Fruit fly (Drosophila melanogaster) whole organism, embryonic: ENCODE data around the gene CG13123.
A peak's percentile ranks its signal among the peaks of the same experiment; 100 is the strongest.

Experiments used
- ATbp ChIP-seq: fragments of 200-800 bp; sonication (Bioruptor generic); optimal IDR thresholded peaks from 2 replicates; lab custom pipeline; 2017; ENCODE audit warnings: missing biosample characterization, mild to moderate bottlenecking, missing genetic modification characterization, missing genetic modification reagents
- Bteb2 ChIP-seq: fragments of 200-800 bp; sonication (Bioruptor generic); optimal IDR thresholded peaks from 2 replicates; lab custom pipeline; 2016; ENCODE audit warnings: missing biosample characterization, missing genetic modification characterization
- CG10321 ChIP-seq: fragments of 200-800 bp; sonication (Bioruptor generic); IDR thresholded peaks from 2 replicates; pipeline ENCODE4 v1.3.6; 2022; ENCODE audit warnings: missing biosample characterization, missing genetic modification characterization
- CG11085 ChIP-seq: fragments of 200-800 bp; sonication (Bioruptor generic); IDR thresholded peaks from 2 replicates; pipeline ENCODE4 v1.3.6; 2022; ENCODE audit warnings: missing biosample characterization, missing genetic modification characterization
- CG11398 ChIP-seq: fragments of 200-800 bp; sonication (Bioruptor generic); optimal IDR thresholded peaks from 2 replicates; lab custom pipeline; 2016; ENCODE audit warnings: missing biosample characterization, missing genetic modification characterization
- CG12071 ChIP-seq: fragments of 200-800 bp; sonication (Bioruptor generic); optimal IDR thresholded peaks from 3 replicates; lab custom pipeline; 2018; ENCODE audit warnings: missing biosample characterization, mild to moderate bottlenecking, missing genetic modification characterization
- CG14441 ChIP-seq: fragments of 200-800 bp; sonication (Bioruptor generic); IDR thresholded peaks from 2 replicates; pipeline ENCODE4 v1.3.6; 2022; ENCODE audit warnings: missing biosample characterization, missing genetic modification characterization
- CG1647 ChIP-seq: fragments of 200-800 bp; sonication (Bioruptor generic); optimal IDR thresholded peaks from 3 replicates; lab custom pipeline; 2016; ENCODE audit warnings: missing biosample characterization, missing genetic modification characterization
- CG16863 ChIP-seq: fragments of 200-800 bp; sonication (Bioruptor generic); optimal IDR thresholded peaks from 3 replicates; lab custom pipeline; 2016; ENCODE audit warnings: missing biosample characterization, missing genetic modification characterization
- CG17361 ChIP-seq: fragments of 200-800 bp; sonication (Bioruptor generic); IDR thresholded peaks from 3 replicates; pipeline ENCODE4 v1.3.6; 2022; ENCODE audit warnings: missing biosample characterization, missing genetic modification characterization
- CG18262 ChIP-seq: fragments of 200-800 bp; optimal IDR thresholded peaks from 3 replicates; lab custom pipeline; 2019; ENCODE audit warnings: missing biosample characterization, mild to moderate bottlenecking, missing genetic modification characterization, moderate library complexity
- CG2678 ChIP-seq: fragments of 200-800 bp; sonication (Bioruptor generic); optimal IDR thresholded peaks from 3 replicates; lab custom pipeline; 2019; ENCODE audit warnings: missing biosample characterization, mild to moderate bottlenecking, missing genetic modification characterization, moderate library complexity
- CG33213 ChIP-seq: fragments of 200-800 bp; sonication (Bioruptor generic); optimal IDR thresholded peaks from 3 replicates; lab custom pipeline; 2016; ENCODE audit warnings: missing biosample characterization, missing genetic modification characterization
- CG34224 ChIP-seq: fragments of 200-800 bp; sonication (Bioruptor generic); IDR thresholded peaks from 3 replicates; pipeline ENCODE4 v1.3.6; 2022; ENCODE audit warnings: missing biosample characterization, missing genetic modification characterization; ENCODE audit not compliant: partially characterized antibody
- CG34376 ChIP-seq: fragments of 200-800 bp; sonication (Bioruptor generic); optimal IDR thresholded peaks from 2 replicates; lab custom pipeline; 2018; ENCODE audit warnings: missing biosample characterization, mild to moderate bottlenecking, missing genetic modification characterization
- CG8359 ChIP-seq: fragments of 200-800 bp; sonication (Bioruptor generic); optimal IDR thresholded peaks from 2 replicates; lab custom pipeline; 2017; ENCODE audit warnings: missing biosample characterization, mild to moderate bottlenecking, missing genetic modification characterization, borderline replicate concordance
- CG9437 ChIP-seq: fragments of 200-800 bp; sonication (Bioruptor generic); optimal IDR thresholded peaks from 2 replicates; lab custom pipeline; 2018; ENCODE audit warnings: missing biosample characterization, mild to moderate bottlenecking, missing genetic modification characterization
- CG9727 ChIP-seq: fragments of 200-800 bp; sonication (Bioruptor generic); optimal IDR thresholded peaks from 3 replicates; lab custom pipeline; 2017; ENCODE audit warnings: missing biosample characterization, mild to moderate bottlenecking, missing genetic modification characterization
- Dek ChIP-seq: fragments of 200-800 bp; sonication (Bioruptor generic); optimal IDR thresholded peaks from 3 replicates; lab custom pipeline; 2019; ENCODE audit warnings: missing biosample characterization, mild to moderate bottlenecking, missing genetic modification characterization, moderate library complexity
- Dip2 ChIP-seq: fragments of 200-800 bp; sonication (Bioruptor generic); IDR thresholded peaks from 2 replicates; pipeline ENCODE4 v1.3.6; 2022; ENCODE audit warnings: missing biosample characterization, missing genetic modification characterization
- Med ChIP-seq: fragments of 200-800 bp; sonication (Bioruptor generic); peaks from one replicate; lab custom pipeline; 2016; ENCODE audit warnings: missing biosample characterization, missing genetic modification characterization, mild to moderate bottlenecking, inconsistent platforms, moderate library complexity
- Sry-β ChIP-seq: fragments of 200-800 bp; sonication (Bioruptor generic); optimal IDR thresholded peaks from 2 replicates; lab custom pipeline; 2018; ENCODE audit warnings: missing biosample characterization, mild to moderate bottlenecking, missing genetic modification characterization, moderate library complexity
- Vsx1 ChIP-seq: fragments of 200-800 bp; sonication (Bioruptor generic); optimal IDR thresholded peaks from 2 replicates; lab custom pipeline; 2017; ENCODE audit warnings: missing biosample characterization, mild to moderate bottlenecking, missing genetic modification characterization, missing genetic modification reagents
- ara ChIP-seq: fragments of 200-800 bp; sonication (Bioruptor generic); IDR thresholded peaks from 2 replicates; pipeline ENCODE4 v1.3.6; 2022; ENCODE audit warnings: missing biosample characterization, missing genetic modification characterization
- dmrt99B ChIP-seq: fragments of 200-800 bp; sonication (Bioruptor generic); optimal IDR thresholded peaks from 2 replicates; lab custom pipeline; 2018; ENCODE audit warnings: missing biosample characterization, mild to moderate bottlenecking, missing genetic modification characterization, moderate library complexity
- ems ChIP-seq: fragments of 200-800 bp; sonication (Bioruptor generic); optimal IDR thresholded peaks from 3 replicates; lab custom pipeline; 2016; ENCODE audit warnings: missing biosample characterization, missing genetic modification characterization
- exex ChIP-seq: fragments of 200-800 bp; sonication (Bioruptor generic); optimal IDR thresholded peaks from 4 replicates; lab custom pipeline; 2018; ENCODE audit warnings: missing biosample characterization, mild to moderate bottlenecking, missing genetic modification characterization, moderate library complexity
- fd3F ChIP-seq: fragments of 200-800 bp; sonication (Bioruptor generic); optimal IDR thresholded peaks from 2 replicates; lab custom pipeline; 2018; ENCODE audit warnings: missing biosample characterization, mild to moderate bottlenecking, missing genetic modification characterization, moderate library complexity
- ken ChIP-seq: fragments of 200-800 bp; sonication (Bioruptor generic); IDR thresholded peaks from 3 replicates; pipeline ENCODE4 v1.3.6; 2022; ENCODE audit warnings: missing biosample characterization, missing genetic modification characterization
- org-1 ChIP-seq: fragments of 200-800 bp; sonication (Bioruptor generic); optimal IDR thresholded peaks from 2 replicates; lab custom pipeline; 2017; ENCODE audit warnings: missing biosample characterization, missing genetic modification characterization
- pnt ChIP-seq: fragments of 200-800 bp; sonication (Bioruptor generic); optimal IDR thresholded peaks from 3 replicates; lab custom pipeline; 2016; ENCODE audit warnings: missing biosample characterization, missing genetic modification characterization
- ranshi ChIP-seq: fragments of 200-800 bp; sonication (Bioruptor generic); IDR thresholded peaks from 2 replicates; pipeline ENCODE4 v1.3.6; 2022; ENCODE audit warnings: missing biosample characterization, missing genetic modification characterization
- ro ChIP-seq: fragments of 200-800 bp; sonication (Bioruptor generic); IDR thresholded peaks from 2 replicates; pipeline ENCODE4 v1.3.6; 2022; ENCODE audit warnings: missing biosample characterization, missing genetic modification characterization
- scrt ChIP-seq: fragments of 200-800 bp; sonication (Bioruptor generic); optimal IDR thresholded peaks from 2 replicates; lab custom pipeline; 2018; ENCODE audit warnings: missing biosample characterization, mild to moderate bottlenecking, missing genetic modification characterization, moderate library complexity
- sens ChIP-seq: fragments of 200-800 bp; sonication (Bioruptor generic); peaks from one replicate; lab custom pipeline; 2016; ENCODE audit warnings: missing biosample characterization, missing genetic modification characterization
- slou ChIP-seq: fragments of 200-800 bp; sonication (Bioruptor generic); optimal IDR thresholded peaks from 3 replicates; lab custom pipeline; 2016; ENCODE audit warnings: missing biosample characterization, missing genetic modification characterization
- unpg ChIP-seq: fragments of 200-800 bp; sonication (Bioruptor generic); optimal IDR thresholded peaks from 3 replicates; lab custom pipeline; 2018; ENCODE audit warnings: missing biosample characterization, mild to moderate bottlenecking, missing genetic modification characterization, moderate library complexity

The CG13123 gene

dm6 chr2L:9774980-9775628 lies 17.8 kb downstream of the CG13123 start, which contains the start of the genes ppk11 and ppk16 (continued):
- TF ChIP-seq scrt (no peak), sens (peak; percentile 86), CG17361 (GFP tag; lab: Robert Waterston, UW) (no peak), CG1647 (GFP tag; lab: Kevin White, UChicago) (no peak), unpg (peak; percentile 31), CG11398 (GFP tag; lab: Kevin White, UChicago) (peak; percentile 54), CG16863 (GFP tag; lab: Kevin White, UChicago) (no peak), CG10321 (GFP tag; lab: Robert Waterston, UW) (no peak), org-1 (GFP tag; lab: Kevin White, UChicago) (peak; percentile 23), CG2678 (tag; lab: Kevin White, UChicago) (peak; percentile 60), Sry-β (no peak), CG18262 (tag; lab: Kevin White, UChicago) (no peak), Med (GFP tag; lab: Kevin White, UChicago) (peak; percentile 77), fd3F (GFP tag; lab: Kevin White, UChicago) (peak; percentile 7), dmrt99B (tag; lab: Kevin White, UChicago) (no peak), Dip2 (no peak), CG12071 (GFP tag; lab: Kevin White, UChicago) (peak; percentile 31), CG9727 (GFP tag; lab: Kevin White, UChicago) (peak; percentile 49), ems (GFP tag; lab: Kevin White, UChicago) (peak; percentile 16), CG33213 (GFP tag; lab: Kevin White, UChicago) (peak; percentile 21), ranshi (GFP tag; lab: Robert Waterston, UW) (no peak), ken (GFP tag; lab: Robert Waterston, UW) (no peak), slou (GFP tag; lab: Kevin White, UChicago) (no peak), Vsx1 (GFP tag; lab: Kevin White, UChicago) (peak; percentile 69), CG11085 (GFP tag; lab: Robert Waterston, UW) (no peak)

dm6 chr2L:9770896-9771295 lies 22.0 kb downstream of the CG13123 start, which contains the start of gene ppk18:
ppk18 (minus strand) TSS chr2L:9770996.
- no peak for TF ChIP-seq pnt
- TF ChIP-seq Dek (tag; lab: Kevin White, UChicago), result no peak
- TF ChIP-seq CG14441 (GFP tag; lab: Robert Waterston, UW), result no peak
- no peak for TF ChIP-seq ro (GFP tag; lab: Robert Waterston, UW)
- TF ChIP-seq Bteb2 (GFP tag; lab: Kevin White, UChicago), result no peak
- TF ChIP-seq CG9437 (GFP tag; lab: Kevin White, UChicago), result no peak
- TF ChIP-seq ATbp, result no peak
- TF ChIP-seq ara (GFP tag; lab: Robert Waterston, UW), result no peak
- no peak for TF ChIP-seq CG8359
- TF ChIP-seq, all 482 proteins: peak for 0

- no peak for TF ChIP-seq CG34224 (GFP tag; lab: Robert Waterston, UW)
- peak; percentile 12 for TF ChIP-seq CG34376 (GFP tag; lab: Kevin White, UChicago)
- TF ChIP-seq exex (tag; lab: Kevin White, UChicago), result peak; percentile 72
- TF ChIP-seq, all 482 proteins: peak for 2
Observed at dm6 chr2L:9768735-9769134, 24.2 kb downstream of the CG13123 start, which contains the start of gene CG17633. CG17633 (plus strand) TSS chr2L:9769060.
